Fruit fly (Drosophila melanogaster): ENCODE measurements around the gene Vps16A.

Gene Vps16A

DNA sequence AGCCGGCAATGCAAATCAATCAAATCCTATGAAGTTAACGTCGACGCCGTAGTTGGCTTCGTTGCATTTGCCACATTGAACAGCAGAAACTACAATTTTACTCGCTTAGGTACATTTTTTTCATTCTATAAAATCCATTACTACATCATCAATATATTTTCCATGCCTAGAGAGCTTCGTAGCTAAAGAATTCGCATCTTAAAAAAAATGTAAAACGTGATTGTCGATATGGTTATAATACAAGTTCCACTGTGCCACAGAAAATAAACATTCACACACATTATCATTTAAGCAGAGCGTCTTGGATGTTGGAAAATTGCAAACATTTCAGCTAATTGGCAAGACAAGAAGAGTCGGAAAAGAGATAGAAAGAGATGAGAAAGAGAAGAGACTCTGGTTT lies 38.9 kb upstream of the Vps16A start:
- TF ChIP-seq CG32264 (GFP tag; optimal IDR thresholded peaks at IDR 0.05) = no peak
- TF ChIP-seq Mio (GFP tag; optimal IDR thresholded peaks at IDR 0.05) = no peak
- TF ChIP-seq psq (GFP tag; optimal IDR thresholded peaks at IDR 0.05) = no peak
- no peak for TF ChIP-seq woc (GFP tag; optimal IDR thresholded peaks at IDR 0.05)
- no peak for TF ChIP-seq dsf (GFP tag; optimal IDR thresholded peaks at IDR 0.05; ENCODE audit: borderline replicate concordance)
- TF ChIP-seq Rel (GFP tag; optimal IDR thresholded peaks at IDR 0.05) = no peak
- TF ChIP-seq Rel (tag; optimal IDR thresholded peaks at IDR 0.05) = no peak
- no peak for TF ChIP-seq Abd-B (GFP tag; optimal IDR thresholded peaks at IDR 0.05)

DNA sequence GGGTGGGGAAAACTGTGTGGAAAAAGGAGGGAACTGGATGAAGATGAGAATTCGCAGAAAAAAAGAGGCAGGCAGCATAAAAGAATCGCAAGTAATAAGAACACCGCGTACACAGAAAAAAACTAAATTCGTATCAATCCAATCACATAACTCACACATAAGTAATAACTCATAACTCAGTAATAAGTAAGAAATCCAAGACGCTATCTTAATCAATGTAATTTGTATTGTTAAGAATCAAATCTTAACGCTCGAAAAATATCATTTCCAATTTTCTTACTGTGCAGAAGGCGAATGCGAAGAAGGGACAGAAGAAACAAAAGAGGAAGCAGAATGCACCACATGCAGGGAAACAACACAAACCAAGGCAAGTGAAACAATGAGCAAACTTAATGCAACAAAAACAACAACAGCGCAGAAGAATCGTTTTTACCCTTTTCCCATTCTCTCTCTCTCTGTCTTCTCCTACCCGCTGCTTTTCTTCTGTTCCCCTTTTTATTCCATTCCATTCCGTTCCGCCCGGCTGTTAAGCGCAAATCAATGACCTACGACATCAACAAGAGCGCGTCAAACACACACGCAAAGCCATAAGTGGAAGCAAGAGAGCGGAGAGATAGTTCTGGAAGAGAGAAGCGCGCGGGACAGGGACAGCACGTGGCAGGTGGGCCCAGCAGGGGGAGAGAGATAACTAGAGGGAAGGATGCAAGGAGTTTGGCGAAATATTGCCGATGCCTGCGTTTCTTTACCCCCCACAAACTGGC lies 37.6 kb upstream of the Vps16A start:
- TF ChIP-seq Dfd (GFP tag; optimal IDR thresholded peaks at IDR 0.05) (peak; percentile 49), Myc (optimal IDR thresholded peaks at IDR 0.05) (no peak), brk (GFP tag; optimal IDR thresholded peaks at IDR 0.05) (peak; percentile 94), dl (GFP tag; optimal IDR thresholded peaks at IDR 0.05; ENCODE audit: insufficient read depth in 1 of 2, partially characterized antibody in 2 of 2) (peak in 1 of 2 experiments; percentile 49), Hnf4 (GFP tag; optimal IDR thresholded peaks at IDR 0.05) (peak; percentile 97), psq (GFP tag; optimal IDR thresholded peaks at IDR 0.05) (peak; percentile 100), jim (GFP tag; optimal IDR thresholded peaks at IDR 0.05) (no peak), fru (GFP tag; optimal IDR thresholded peaks at IDR 0.05) (peak; percentile 100), sv (GFP tag; optimal IDR thresholded peaks at IDR 0.05) (peak; percentile 36), ey (GFP tag; optimal IDR thresholded peaks at IDR 0.05) (peak; percentile 98), Sp1 (GFP tag; optimal IDR thresholded peaks at IDR 0.05) (peak; percentile 98), usp (GFP tag; optimal IDR thresholded peaks at IDR 0.05) (no peak), CG32264 (GFP tag; optimal IDR thresholded peaks at IDR 0.05) (peak; percentile 96), Jra (GFP tag; optimal IDR thresholded peaks at IDR 0.05) (peak; percentile 96), Mio (GFP tag; optimal IDR thresholded peaks at IDR 0.05) (peak; percentile 69), OdsH (GFP tag; optimal IDR thresholded peaks at IDR 0.05) (peak; percentile 98), pan (optimal IDR thresholded peaks at IDR 0.05) (no peak), HLH106 (tag; optimal IDR thresholded peaks at IDR 0.05) (peak; percentile 98), Hr78 (GFP tag; optimal IDR thresholded peaks at IDR 0.05) (no peak), GATAd (GFP tag; optimal IDR thresholded peaks at IDR 0.05) (peak; percentile 55), h (GFP tag; optimal IDR thresholded peaks at IDR 0.05) (peak; percentile 99), woc (GFP tag; optimal IDR thresholded peaks at IDR 0.05) (peak; percentile 98), tai (GFP tag; optimal IDR thresholded peaks at IDR 0.05) (peak; percentile 96), lola (GFP tag; optimal IDR thresholded peaks at IDR 0.05) (no peak), CrebA (GFP tag; optimal IDR thresholded peaks at IDR 0.05; ENCODE audit: borderline replicate concordance) (peak; percentile 91), rgr (GFP tag; optimal IDR thresholded peaks at IDR 0.05) (peak; percentile 98), CG9705 (GFP tag; optimal IDR thresholded peaks at IDR 0.05) (peak; percentile 90), dmrt93B (GFP tag; optimal IDR thresholded peaks at IDR 0.05) (peak; percentile 96), Vsx2 (GFP tag; optimal IDR thresholded peaks at IDR 0.05; ENCODE audit: partially characterized antibody) (no peak), Rel (GFP tag; optimal IDR thresholded peaks at IDR 0.05) (peak; percentile 94), Rel (tag; optimal IDR thresholded peaks at IDR 0.05) (peak; percentile 80), Hr83 (GFP tag; optimal IDR thresholded peaks at IDR 0.05; ENCODE audit: poor library complexity, severe bottlenecking) (peak; percentile 54), sage (GFP tag; optimal IDR thresholded peaks at IDR 0.05) (peak; percentile 97), Dif (GFP tag; optimal IDR thresholded peaks at IDR 0.05; ENCODE audit: partially characterized antibody) (peak; percentile 57), br (GFP tag; optimal IDR thresholded peaks at IDR 0.05) (peak; percentile 98), dsf (GFP tag; optimal IDR thresholded peaks at IDR 0.05; ENCODE audit: borderline replicate concordance) (peak; percentile 86), Abd-B (GFP tag; optimal IDR thresholded peaks at IDR 0.05) (no peak), foxo (GFP tag; optimal IDR thresholded peaks at IDR 0.05) (peak; percentile 87 to 99), N (GFP tag; optimal IDR thresholded peaks at IDR 0.05) (no peak)

Measured in whole organism, wandering third instar larva.